Fruit fly (Drosophila melanogaster) whole organism, embryonic: ENCODE measurements around the gene P5CDh1.
A peak's percentile ranks its signal among the peaks of the same experiment; 100 is the strongest.

Experiments
- CG10147 ChIP-seq: fragments of 200-800 bp; sonication (Bioruptor generic); optimal IDR thresholded peaks from 2 replicates; lab custom pipeline; 2019; ENCODE audit warnings: missing biosample characterization, mild to moderate bottlenecking, missing genetic modification characterization, moderate library complexity
- CG10543 ChIP-seq: fragments of 200-800 bp; sonication (Bioruptor generic); optimal IDR thresholded peaks from 3 replicates; lab custom pipeline; 2017; ENCODE audit warnings: missing biosample characterization, mild to moderate bottlenecking, missing genetic modification characterization, moderate library complexity
- CG14710 ChIP-seq: fragments of 200-800 bp; sonication (Bioruptor generic); optimal IDR thresholded peaks from 3 replicates; lab custom pipeline; 2019; ENCODE audit warnings: missing biosample characterization, mild to moderate bottlenecking, missing genetic modification characterization, moderate library complexity
- CG15011 ChIP-seq: fragments of 200-800 bp; sonication (Bioruptor generic); optimal IDR thresholded peaks from 3 replicates; lab custom pipeline; 2018; ENCODE audit warnings: missing biosample characterization, mild to moderate bottlenecking, missing genetic modification characterization
- CG15269 ChIP-seq: fragments of 200-800 bp; sonication (Bioruptor generic); optimal IDR thresholded peaks from 2 replicates; lab custom pipeline; 2018; ENCODE audit warnings: missing biosample characterization, mild to moderate bottlenecking, missing genetic modification characterization, moderate library complexity
- CG15514 ChIP-seq: fragments of 200-800 bp; sonication (Bioruptor generic); optimal IDR thresholded peaks from 3 replicates; lab custom pipeline; 2017; ENCODE audit warnings: missing biosample characterization, missing genetic modification characterization, mild to moderate bottlenecking, moderate library complexity, missing genetic modification reagents
- CG2875 ChIP-seq: fragments of 200-800 bp; sonication (Bioruptor generic); optimal IDR thresholded peaks from 2 replicates; lab custom pipeline; 2017; ENCODE audit warnings: missing biosample characterization, mild to moderate bottlenecking, missing genetic modification characterization, missing genetic modification reagents
- CG5180 ChIP-seq: fragments of 200-800 bp; sonication (Bioruptor generic); optimal IDR thresholded peaks from 3 replicates; lab custom pipeline; 2017; ENCODE audit warnings: missing biosample characterization, missing genetic modification characterization, mild to moderate bottlenecking, moderate library complexity, missing genetic modification reagents
- CG7271 ChIP-seq: fragments of 200-800 bp; sonication (Bioruptor generic); optimal IDR thresholded peaks from 2 replicates; lab custom pipeline; 2018; ENCODE audit warnings: missing biosample characterization, mild to moderate bottlenecking, missing genetic modification characterization, moderate library complexity
- CG7963 ChIP-seq: fragments of 200-800 bp; sonication (Bioruptor generic); IDR thresholded peaks from 3 replicates; pipeline ENCODE4 v1.3.6; 2022; ENCODE audit warnings: missing biosample characterization, missing genetic modification characterization; ENCODE audit not compliant: partially characterized antibody
- CG7987 ChIP-seq: fragments of 200-800 bp; sonication (Bioruptor generic); optimal IDR thresholded peaks from 2 replicates; lab custom pipeline; 2018; ENCODE audit warnings: missing biosample characterization, mild to moderate bottlenecking, missing genetic modification characterization, moderate library complexity
- CG9437 ChIP-seq: fragments of 200-800 bp; sonication (Bioruptor generic); optimal IDR thresholded peaks from 2 replicates; lab custom pipeline; 2018; ENCODE audit warnings: missing biosample characterization, mild to moderate bottlenecking, missing genetic modification characterization
- CHES-1-like ChIP-seq: fragments of 200-800 bp; sonication (Bioruptor generic); optimal IDR thresholded peaks from 2 replicates; lab custom pipeline; 2016; ENCODE audit warnings: missing biosample characterization, missing genetic modification characterization
- CkIIα-i1 ChIP-seq: fragments of 200-800 bp; sonication (Bioruptor generic); IDR thresholded peaks from 2 replicates; pipeline ENCODE4 v1.3.6; 2022; ENCODE audit warnings: missing biosample characterization, missing genetic modification characterization
- Dfd ChIP-seq, 2 experiments: fragments of >200 bp; optimal IDR thresholded peaks; 2 replicates each; lab custom pipeline; 2017; ENCODE audit warnings: missing biosample characterization in 2 of 2, missing genetic modification characterization in 2 of 2
- Doc3 ChIP-seq: fragments of 200-800 bp; sonication (Bioruptor generic); IDR thresholded peaks from 3 replicates; pipeline ENCODE4 v1.3.6; 2022; ENCODE audit warnings: missing biosample characterization, missing genetic modification characterization; ENCODE audit not compliant: partially characterized antibody
- Dp ChIP-seq: fragments of 200-800 bp; sonication (Bioruptor generic); optimal IDR thresholded peaks from 2 replicates; lab custom pipeline; 2018; ENCODE audit warnings: missing biosample characterization, mild to moderate bottlenecking, missing genetic modification characterization, moderate library complexity
- Drgx ChIP-seq: fragments of 200-800 bp; sonication (Bioruptor generic); IDR thresholded peaks from 2 replicates; pipeline ENCODE4 v1.3.6; 2022; ENCODE audit warnings: missing biosample characterization, missing genetic modification characterization
- Eip74EF ChIP-seq, 2 experiments: fragments of 200-800 bp in 1 of 2; fragments of >200 bp in 1 of 2; sonication (Bioruptor generic) in 1 of 2; optimal IDR thresholded peaks; 2 replicates each; lab custom pipeline; 2017 to 2019; ENCODE audit warnings: missing biosample characterization in 2 of 2, missing genetic modification characterization in 2 of 2, mild to moderate bottlenecking in 1 of 2, moderate library complexity in 1 of 2
- Fer2 ChIP-seq: fragments of 200-800 bp; sonication (Bioruptor generic); optimal IDR thresholded peaks from 2 replicates; lab custom pipeline; 2018; ENCODE audit warnings: missing biosample characterization, mild to moderate bottlenecking, missing genetic modification characterization, moderate library complexity
- Hey ChIP-seq: fragments of 200-800 bp; sonication (Bioruptor generic); optimal IDR thresholded peaks from 3 replicates; lab custom pipeline; 2018; ENCODE audit warnings: missing biosample characterization, mild to moderate bottlenecking, missing genetic modification characterization
- Hmr ChIP-seq: fragments of 200-800 bp; sonication (Bioruptor generic); optimal IDR thresholded peaks from 3 replicates; lab custom pipeline; 2017; ENCODE audit warnings: mild to moderate bottlenecking, missing biosample characterization, missing genetic modification reagents, missing genetic modification characterization
- Med ChIP-seq: fragments of 200-800 bp; sonication (Bioruptor generic); peaks from one replicate; lab custom pipeline; 2016; ENCODE audit warnings: missing biosample characterization, missing genetic modification characterization, mild to moderate bottlenecking, inconsistent platforms, moderate library complexity
- Pdp1 ChIP-seq, 2 experiments: fragments of 200-800 bp; sonication (Bioruptor generic); optimal IDR thresholded peaks; 3 replicates each; lab custom pipeline; 2016; ENCODE audit warnings: missing biosample characterization in 2 of 2, missing genetic modification characterization in 2 of 2, mild to moderate bottlenecking in 1 of 2, moderate library complexity in 1 of 2
- Sox100B ChIP-seq: fragments of 200-800 bp; sonication (Bioruptor generic); optimal IDR thresholded peaks from 3 replicates; lab custom pipeline; 2018; ENCODE audit warnings: missing biosample characterization, mild to moderate bottlenecking, missing genetic modification characterization
- abd-A ChIP-seq: fragments of 200-800 bp; sonication (Bioruptor generic); optimal IDR thresholded peaks from 3 replicates; lab custom pipeline; 2019; ENCODE audit warnings: missing biosample characterization, mild to moderate bottlenecking, missing genetic modification characterization, moderate library complexity
- ap ChIP-seq: fragments of 200-800 bp; sonication (Bioruptor generic); IDR thresholded peaks from 2 replicates; pipeline ENCODE4 v1.3.6; 2022; ENCODE audit warnings: missing biosample characterization, missing genetic modification characterization
- ato ChIP-seq: fragments of 200-800 bp; sonication (Bioruptor generic); IDR thresholded peaks from 2 replicates; pipeline ENCODE4 v1.3.6; 2022; ENCODE audit warnings: missing biosample characterization, missing genetic modification characterization; ENCODE audit not compliant: partially characterized antibody
- az2 ChIP-seq: fragments of 200-800 bp; sonication (Bioruptor generic); optimal IDR thresholded peaks from 3 replicates; lab custom pipeline; 2016; ENCODE audit warnings: missing biosample characterization, missing genetic modification characterization
- bab2 ChIP-seq: fragments of 200-800 bp; sonication (Bioruptor generic); optimal IDR thresholded peaks from 2 replicates; lab custom pipeline; 2016; ENCODE audit warnings: missing biosample characterization, missing genetic modification characterization
- ci ChIP-seq: fragments of 200-800 bp; sonication (Bioruptor generic); IDR thresholded peaks from 3 replicates; pipeline ENCODE4 v1.3.6; 2022; ENCODE audit warnings: missing biosample characterization, missing genetic modification characterization
- crol ChIP-seq: fragments of 200-800 bp; sonication (Bioruptor generic); IDR thresholded peaks from 2 replicates; pipeline ENCODE4 v1.3.6; 2022; ENCODE audit warnings: missing biosample characterization, missing genetic modification characterization
- cwo ChIP-seq: fragments of 200-800 bp; sonication (Bioruptor generic); optimal IDR thresholded peaks from 3 replicates; lab custom pipeline; 2017; ENCODE audit warnings: missing biosample characterization, missing genetic modification characterization, mild to moderate bottlenecking, moderate library complexity, missing genetic modification reagents
- dpn ChIP-seq, 2 experiments: fragments of 200-800 bp; sonication (Bioruptor generic); optimal IDR thresholded peaks; 3 replicates each; lab custom pipeline; 2016; ENCODE audit warnings: missing biosample characterization in 2 of 2, missing genetic modification characterization in 2 of 2
- gro ChIP-seq: fragments of 200-800 bp; sonication (Bioruptor generic); optimal IDR thresholded peaks from 2 replicates; lab custom pipeline; 2016; ENCODE audit warnings: missing biosample characterization, missing genetic modification characterization
- ken ChIP-seq: fragments of 200-800 bp; sonication (Bioruptor generic); IDR thresholded peaks from 3 replicates; pipeline ENCODE4 v1.3.6; 2022; ENCODE audit warnings: missing biosample characterization, missing genetic modification characterization
- lmd ChIP-seq: fragments of 200-800 bp; sonication (Bioruptor generic); IDR thresholded peaks from 2 replicates; pipeline ENCODE4 v1.3.6; 2022; ENCODE audit warnings: missing biosample characterization, missing genetic modification characterization
- nom ChIP-seq: fragments of 200-800 bp; sonication (Bioruptor generic); optimal IDR thresholded peaks from 2 replicates; lab custom pipeline; 2017; ENCODE audit warnings: missing biosample characterization, missing genetic modification characterization, mild to moderate bottlenecking, moderate library complexity, missing genetic modification reagents
- repo ChIP-seq: fragments of 200-800 bp; sonication (Bioruptor generic); optimal IDR thresholded peaks from 2 replicates; lab custom pipeline; 2016; ENCODE audit warnings: missing biosample characterization, missing genetic modification characterization
- row ChIP-seq: fragments of 200-800 bp; sonication (Bioruptor generic); IDR thresholded peaks from 3 replicates; pipeline ENCODE4 v1.3.6; 2022; ENCODE audit warnings: missing biosample characterization, missing genetic modification characterization
- salm ChIP-seq: fragments of 200-800 bp; sonication (Bioruptor generic); optimal IDR thresholded peaks from 2 replicates; lab custom pipeline; 2018; ENCODE audit warnings: missing biosample characterization, mild to moderate bottlenecking, missing genetic modification characterization
- sd ChIP-seq: fragments of 200-800 bp; sonication (Bioruptor generic); optimal IDR thresholded peaks from 3 replicates; lab custom pipeline; 2018; ENCODE audit warnings: missing biosample characterization, mild to moderate bottlenecking, missing genetic modification characterization, moderate library complexity
- sug ChIP-seq: fragments of 200-800 bp; optimal IDR thresholded peaks from 2 replicates; lab custom pipeline; 2019; ENCODE audit warnings: missing biosample characterization, mild to moderate bottlenecking, missing genetic modification characterization, moderate library complexity
- toy ChIP-seq: fragments of 200-800 bp; sonication (Bioruptor generic); IDR thresholded peaks from 2 replicates; pipeline ENCODE4 v1.3.6; 2022; ENCODE audit warnings: missing biosample characterization, missing genetic modification characterization
- vfl ChIP-seq: fragments of 200-800 bp; sonication (Bioruptor generic); optimal IDR thresholded peaks from 2 replicates; lab custom pipeline; 2016; ENCODE audit warnings: missing biosample characterization, missing genetic modification characterization

P5CDh1 gene

dm6 chr3L:21841079-21841478 is at the start of gene P5CDh1 (continued):
- TF ChIP-seq CG5180 (GFP tag; lab: Kevin White, UChicago) (no peak), row (GFP tag; lab: Robert Waterston, UW) (peak; percentile 38; the same call in 2 of the 3 replicates), Fer2 (tag; lab: Kevin White, UChicago) (no peak), Dfd (GFP tag; optimal IDR thresholded peaks at IDR 0.05; lab: Kevin White, UChicago) (no peak), ap (no peak), bab2 (GFP tag; lab: Kevin White, UChicago) (no peak), CG7987 (GFP tag; lab: Kevin White, UChicago) (peak; percentile 49), Eip74EF (GFP tag; optimal IDR thresholded peaks at IDR 0.05; lab: Kevin White, UChicago) (no peak)

- TF ChIP-seq nom (GFP tag; lab: Kevin White, UChicago) (peak; percentile 12), ci (0 out of 3 replicates have a peak, but pooled peaks have one; percentile 42), crol (GFP tag; lab: Robert Waterston, UW) (0 out of 2 replicates have a peak, but pooled peaks have one; percentile 26), CG7963 (GFP tag; lab: Robert Waterston, UW) (no peak), ato (no peak), Drgx (GFP tag; lab: Robert Waterston, UW) (0 out of 2 replicates have a peak, but pooled peaks have one; percentile 22)
These were observed 48.4 kb upstream of the P5CDh1 start for dm6 chr3L:21889601-21890000.

DNA sequence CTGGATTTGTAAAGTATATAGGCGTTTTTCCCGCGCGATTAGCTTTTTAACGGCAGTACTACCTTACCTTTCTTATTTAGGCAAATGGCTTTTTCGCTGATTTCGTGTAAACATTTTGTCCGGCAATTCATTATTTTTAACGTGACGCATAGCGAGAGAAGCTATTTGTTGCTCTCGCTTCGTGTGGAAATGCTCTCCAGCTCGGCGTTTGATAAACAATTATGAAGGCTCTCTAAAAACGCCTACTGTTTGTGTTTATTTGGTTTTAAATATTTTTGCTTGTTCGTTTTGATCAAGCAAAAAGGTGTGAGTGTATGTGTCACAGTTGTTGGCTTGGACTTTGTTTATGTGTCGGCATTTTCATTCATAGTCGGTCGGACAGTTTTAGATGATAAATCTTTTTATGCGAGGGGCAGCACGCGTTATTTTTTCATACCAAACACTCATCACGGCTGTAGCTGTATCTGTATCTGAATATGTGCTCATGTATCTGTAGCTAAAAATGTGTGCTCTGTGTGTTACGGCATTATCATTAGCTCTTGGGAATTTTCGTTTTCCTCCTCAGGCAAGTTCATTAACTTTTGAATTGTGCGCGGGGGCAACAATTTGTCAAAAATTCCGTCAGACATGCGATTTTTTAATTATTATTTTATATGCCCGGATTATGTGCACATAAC is 45.9 kb upstream of the P5CDh1 start:
- TF ChIP-seq CG15269 (tag; lab: Kevin White, UChicago) (peak; percentile 6), CG15011 (GFP tag; lab: Kevin White, UChicago) (no peak), toy (GFP tag; lab: Robert Waterston, UW) (no peak), CG2875 (GFP tag; lab: Kevin White, UChicago) (no peak), vfl (GFP tag; lab: Kevin White, UChicago) (no peak), CG7271 (tag; lab: Kevin White, UChicago) (no peak), CHES-1-like (GFP tag; lab: Kevin White, UChicago) (no peak), Pdp1 (GFP tag; optimal IDR thresholded peaks at IDR 0.05; lab: Kevin White, UChicago) (peak in 1 of 2 experiments; percentile 94), gro (GFP tag; lab: Kevin White, UChicago) (peak; percentile 12), repo (no peak), CkIIα-i1 (GFP tag; lab: Robert Waterston, UW) (no peak), Dp (GFP tag; lab: Kevin White, UChicago) (no peak), Med (GFP tag; lab: Kevin White, UChicago) (peak; percentile 39), lmd (GFP tag; lab: Robert Waterston, UW) (no peak), CG10543 (peak; percentile 9), sd (peak; percentile 97), dpn (GFP tag; optimal IDR thresholded peaks at IDR 0.05; lab: Kevin White, UChicago) (no peak), Sox100B (GFP tag; lab: Kevin White, UChicago) (no peak), CG9437 (GFP tag; lab: Kevin White, UChicago) (no peak), Doc3 (GFP tag; lab: Robert Waterston, UW) (no peak), sug (tag; lab: Kevin White, UChicago) (peak; percentile 11), salm (tag; lab: Kevin White, UChicago) (no peak), CG14710 (no peak), ken (GFP tag; lab: Robert Waterston, UW) (no peak), CG10147 (GFP tag; lab: Kevin White, UChicago) (peak; percentile 15), az2 (GFP tag; lab: Kevin White, UChicago) (no peak), cwo (peak; percentile 50), CG15514 (GFP tag; lab: Kevin White, UChicago) (no peak), Hey (tag; lab: Kevin White, UChicago) (no peak), abd-A (peak; percentile 51), Hmr (GFP tag; lab: Kevin White, UChicago) (no peak)
